Worm (Caenorhabditis elegans) whole organism, L4 larva: ENCODE results near the gene B0496.1.

Source experiments
- F10B5.3 ChIP-seq: sonication (generic microtip); optimal IDR thresholded peaks from 2 replicates; lab custom pipeline; 2016; ENCODE audit warnings: mild to moderate bottlenecking, missing genetic modification characterization, missing compliant biosample characterization
- F26F4.8 ChIP-seq: fragments of 200-800 bp; sonication (Bioruptor generic); conservative IDR thresholded peaks from 2 replicates; pipeline ENCODE4 v1.3.6; 2022; ENCODE audit warnings: missing genetic modification characterization, missing compliant biosample characterization
- Y5F2A.4 ChIP-seq: fragments of 200-800 bp; sonication (Bioruptor generic); optimal IDR thresholded peaks from 2 replicates; lab custom pipeline; 2018; ENCODE audit warnings: mild to moderate bottlenecking, missing genetic modification characterization, missing compliant biosample characterization
- Y75B8A.6 ChIP-seq: fragments of 200-800 bp; sonication (Bioruptor generic); IDR thresholded peaks from 2 replicates; pipeline ENCODE4 v1.3.6; 2022; ENCODE audit warnings: missing genetic modification reagents, missing genetic modification characterization, missing compliant biosample characterization
- aha-1 ChIP-seq: fragments of 150-350 bp; peaks from one replicate; lab custom pipeline; 2014; ENCODE audit warnings: missing biosample characterization, missing genetic modification characterization
- arid-1 ChIP-seq: fragments of 200-800 bp; sonication (Bioruptor generic); conservative IDR thresholded peaks from 2 replicates; pipeline ENCODE4 v1.3.6; 2022; ENCODE audit warnings: missing genetic modification reagents, missing genetic modification characterization, missing compliant biosample characterization
- ceh-20 ChIP-seq: fragments of 200-800 bp; sonication (Bioruptor generic); IDR thresholded peaks from 2 replicates; pipeline ENCODE4 v1.3.6; 2022; ENCODE audit warnings: missing genetic modification reagents, missing genetic modification characterization, missing compliant biosample characterization
- ceh-32 ChIP-seq: sonication (generic microtip); optimal IDR thresholded peaks from 2 replicates; lab custom pipeline; 2016; ENCODE audit warnings: mild to moderate bottlenecking, missing genetic modification characterization, missing compliant biosample characterization; ENCODE audit not compliant: poor library complexity
- ctbp-1 ChIP-seq: fragments of 200-800 bp; sonication (Bioruptor generic); IDR thresholded peaks from 2 replicates; pipeline ENCODE4 v1.3.6; 2022; ENCODE audit warnings: missing genetic modification reagents, missing genetic modification characterization, missing compliant biosample characterization
- daf-16 ChIP-seq, 3 experiments: sonication (generic microtip); optimal IDR thresholded peaks; 2 replicates each; lab custom pipeline; 2016 to 2017; ENCODE audit warnings: missing genetic modification characterization in 3 of 3, missing genetic modification reagents in 3 of 3, mild to moderate bottlenecking in 2 of 3, missing compliant biosample characterization in 2 of 3, missing biosample characterization in 1 of 3, moderate library complexity in 1 of 3
- daf-8 ChIP-seq: fragments of 200-800 bp; sonication (Bioruptor generic); IDR thresholded peaks from 2 replicates; pipeline ENCODE4 v1.3.6; 2022; ENCODE audit warnings: missing genetic modification characterization, missing compliant biosample characterization
- dmd-9 ChIP-seq: fragments of 200-800 bp; sonication (Bioruptor generic); IDR thresholded peaks from 2 replicates; pipeline ENCODE4 v1.3.6; 2022; ENCODE audit warnings: missing genetic modification reagents, missing genetic modification characterization, missing compliant biosample characterization
- duxl-1 ChIP-seq: sonication (generic microtip); optimal IDR thresholded peaks from 2 replicates; lab custom pipeline; 2016; ENCODE audit warnings: mild to moderate bottlenecking, missing genetic modification characterization, moderate library complexity, missing compliant biosample characterization; ENCODE audit not compliant: poor library complexity
- dve-1 ChIP-seq: sonication (generic microtip); optimal IDR thresholded peaks from 2 replicates; lab custom pipeline; 2017; ENCODE audit warnings: antibody characterized with exemption, mild to moderate bottlenecking, missing genetic modification characterization, missing compliant biosample characterization; ENCODE audit not compliant: insufficient read depth
- egl-27 ChIP-seq: sonication (generic microtip); optimal IDR thresholded peaks from 3 replicates; lab custom pipeline; 2017; ENCODE audit warnings: missing biosample characterization, missing genetic modification reagents, missing genetic modification characterization
- egl-43 ChIP-seq: fragments of 200-800 bp; sonication (Bioruptor generic); IDR thresholded peaks from 2 replicates; pipeline ENCODE4 v1.3.6; 2022; ENCODE audit warnings: missing genetic modification reagents, missing genetic modification characterization, missing compliant biosample characterization
- fos-1 ChIP-seq: fragments of 150-350 bp; optimal IDR thresholded peaks from 2 replicates; lab custom pipeline; 2014; ENCODE audit warnings: missing biosample characterization, missing genetic modification characterization
- hlh-30 ChIP-seq: sonication (generic microtip); optimal IDR thresholded peaks from 2 replicates; lab custom pipeline; 2017; ENCODE audit warnings: antibody characterized with exemption, mild to moderate bottlenecking, missing genetic modification characterization, missing compliant biosample characterization; ENCODE audit not compliant: insufficient read depth
- lin-1 ChIP-seq: fragments of 200-800 bp; sonication (Bioruptor generic); IDR thresholded peaks from 2 replicates; pipeline ENCODE4 v1.3.6; 2022; ENCODE audit warnings: missing genetic modification reagents, missing genetic modification characterization, missing compliant biosample characterization
- lin-13 ChIP-seq: fragments of 150-350 bp; optimal IDR thresholded peaks from 2 replicates; lab custom pipeline; 2014; ENCODE audit warnings: missing biosample characterization, missing genetic modification reagents, missing genetic modification characterization
- lin-15B ChIP-seq: fragments of 150-350 bp; sonication (generic microtip); optimal IDR thresholded peaks from 3 replicates; lab custom pipeline; 2014; ENCODE audit warnings: missing biosample characterization, missing genetic modification characterization
- lsy-2 ChIP-seq, 2 experiments: fragments of 150-350 bp in 1 of 2; sonication (generic microtip) in 1 of 2; optimal IDR thresholded peaks; 2 replicates each; lab custom pipeline; 2014 to 2017; ENCODE audit warnings: missing biosample characterization in 2 of 2, missing genetic modification characterization in 2 of 2
- mxl-2 ChIP-seq: fragments of 200-800 bp; sonication (Bioruptor generic); conservative IDR thresholded peaks from 2 replicates; pipeline ENCODE4 v1.3.6; 2022; ENCODE audit warnings: missing genetic modification reagents, missing genetic modification characterization, missing compliant biosample characterization
- nhr-10 ChIP-seq: fragments of 150-350 bp; optimal IDR thresholded peaks from 2 replicates; lab custom pipeline; 2014; ENCODE audit warnings: missing biosample characterization, missing genetic modification characterization
- nhr-11 ChIP-seq: fragments of 150-350 bp; optimal IDR thresholded peaks from 2 replicates; lab custom pipeline; 2014; ENCODE audit warnings: missing biosample characterization, missing genetic modification characterization
- nhr-111 ChIP-seq: fragments of 200-800 bp; sonication (Bioruptor generic); optimal IDR thresholded peaks from 2 replicates; lab custom pipeline; 2018; ENCODE audit warnings: mild to moderate bottlenecking, missing genetic modification characterization, missing compliant biosample characterization
- nhr-41 ChIP-seq: fragments of 200-800 bp; sonication (Bioruptor generic); IDR thresholded peaks from 2 replicates; pipeline ENCODE4 v1.3.6; 2022; ENCODE audit warnings: missing genetic modification reagents, missing genetic modification characterization, missing compliant biosample characterization
- nhr-42 ChIP-seq: fragments of 200-800 bp; sonication (Bioruptor generic); IDR thresholded peaks from 2 replicates; pipeline ENCODE4 v1.3.6; 2022; ENCODE audit warnings: missing genetic modification characterization, missing compliant biosample characterization
- nhr-48 ChIP-seq: sonication (generic microtip); optimal IDR thresholded peaks from 2 replicates; lab custom pipeline; 2016; ENCODE audit warnings: mild to moderate bottlenecking, missing genetic modification characterization, missing compliant biosample characterization
- nhr-6 ChIP-seq: fragments of 150-350 bp; optimal IDR thresholded peaks from 2 replicates; lab custom pipeline; 2014; ENCODE audit warnings: missing biosample characterization, missing genetic modification characterization
- set-16 ChIP-seq: fragments of 200-800 bp; sonication (Bioruptor generic); IDR thresholded peaks from 2 replicates; pipeline ENCODE4 v1.3.6; 2022; ENCODE audit warnings: missing genetic modification reagents, missing genetic modification characterization, missing compliant biosample characterization
- tag-97 ChIP-seq: fragments of 200-800 bp; sonication (Bioruptor generic); IDR thresholded peaks from 2 replicates; pipeline ENCODE4 v1.3.6; 2022; ENCODE audit warnings: missing genetic modification characterization, missing compliant biosample characterization
- tra-1 ChIP-seq: fragments of 200-800 bp; sonication (Bioruptor generic); IDR thresholded peaks from 2 replicates; pipeline ENCODE4 v1.3.6; 2022; ENCODE audit warnings: missing genetic modification reagents, missing genetic modification characterization, missing compliant biosample characterization
- unc-62 ChIP-seq, 3 experiments: fragments of 150-350 bp in 1 of 3; sonication (generic microtip); optimal IDR thresholded peaks in 2 of 3; peaks in 1 of 3; 1 replicate in 1 of 3; 2 replicates in 2 of 3; lab custom pipeline; 2014 to 2017; ENCODE audit warnings: missing biosample characterization in 3 of 3, missing genetic modification characterization in 3 of 3, missing genetic modification reagents in 3 of 3, missing genotype in 1 of 3
- zfp-2 ChIP-seq: sonication (generic microtip); optimal IDR thresholded peaks from 2 replicates; lab custom pipeline; 2016; ENCODE audit warnings: mild to moderate bottlenecking, missing genetic modification characterization, missing compliant biosample characterization
- zip-11 ChIP-seq: fragments of 200-800 bp; sonication (Bioruptor generic); IDR thresholded peaks from 2 replicates; pipeline ENCODE4 v1.3.6; 2022; ENCODE audit warnings: missing genetic modification characterization, missing compliant biosample characterization
- zip-2 ChIP-seq: fragments of 150-350 bp; optimal IDR thresholded peaks from 2 replicates; lab custom pipeline; 2014; ENCODE audit warnings: missing biosample characterization, missing genetic modification characterization

The B0496.1 gene

DNA sequence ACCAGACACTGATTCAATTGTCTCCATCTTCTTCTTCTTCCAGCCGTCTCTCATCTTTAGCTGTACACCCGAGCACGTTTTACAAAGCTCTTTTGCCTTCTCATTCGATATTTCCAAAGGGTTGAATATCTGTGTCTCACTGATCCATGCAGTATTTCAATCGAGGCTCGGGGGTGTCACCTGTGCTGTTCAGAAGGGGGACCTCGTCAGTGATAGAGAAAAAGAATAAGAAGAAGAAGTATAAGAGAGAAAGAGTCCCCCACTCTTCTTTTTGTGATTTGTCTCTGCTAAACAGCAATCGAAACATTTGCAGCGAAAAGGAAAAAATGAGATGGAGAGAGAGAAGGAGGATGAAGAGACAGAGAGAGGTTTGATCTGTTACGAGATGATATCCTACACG lies 20.0 kb upstream of the B0496.1 start:
- TF ChIP-seq arid-1 (GFP tag; lab: Robert Waterston, UW) (no peak), mxl-2 (GFP tag; lab: Robert Waterston, UW) (no peak), F10B5.3 (no peak), dmd-9 (no peak), fos-1 (tag; lab: Kevin White, UChicago) (no peak), zip-2 (tag; lab: Kevin White, UChicago) (no peak), unc-62 (GFP tag; optimal IDR thresholded peaks at IDR 0.05 in 1 of 2; lab: Kevin White, UChicago) (no peak), unc-62 (tag; optimal IDR thresholded peaks at IDR 0.05; lab: Kevin White, UChicago) (no peak), nhr-11 (tag; lab: Kevin White, UChicago) (peak; percentile 63), aha-1 (tag; lab: Kevin White, UChicago) (peak; percentile 40), lin-15B (no peak), zip-11 (GFP tag; lab: Robert Waterston, UW) (no peak), nhr-48 (tag; lab: Kevin White, UChicago) (no peak), daf-16 (GFP tag; optimal IDR thresholded peaks at IDR 0.05; lab: Kevin White, UChicago) (peak in 1 of 2 experiments; percentile 18), daf-16 (tag; optimal IDR thresholded peaks at IDR 0.05; lab: Kevin White, UChicago) (no peak), duxl-1 (tag; lab: Kevin White, UChicago) (no peak)

ce11 chrIV:7428347-7428746 lies 17.7 kb upstream of the B0496.1 start:
- TF ChIP-seq ceh-20 (GFP tag; lab: Robert Waterston, UW) (no peak), nhr-10 (tag; lab: Kevin White, UChicago) (no peak), nhr-11 (tag; lab: Kevin White, UChicago) (no peak), nhr-6 (tag; lab: Kevin White, UChicago) (no peak), lin-1 (GFP tag; lab: Robert Waterston, UW) (no peak), lin-13 (GFP tag; lab: Kevin White, UChicago) (no peak), tag-97 (GFP tag; lab: Robert Waterston, UW) (no peak), hlh-30 (tag; lab: Kevin White, UChicago) (no peak), Y5F2A.4 (no peak), dve-1 (tag; lab: Kevin White, UChicago) (no peak), nhr-111 (GFP tag; lab: Kevin White, UChicago) (no peak), mxl-2 (GFP tag; lab: Robert Waterston, UW) (no peak), daf-8 (GFP tag; lab: Robert Waterston, UW) (no peak), egl-27 (no peak), nhr-41 (GFP tag; lab: Robert Waterston, UW) (no peak), nhr-48 (tag; lab: Kevin White, UChicago) (no peak), zfp-2 (tag; lab: Kevin White, UChicago) (no peak), lsy-2 (tag; optimal IDR thresholded peaks at IDR 0.05; lab: Kevin White, UChicago) (no peak)
- TF ChIP-seq, all 104 proteins: peak for 0

- TF ChIP-seq F26F4.8 (no peak), egl-43 (GFP tag; lab: Robert Waterston, UW) (no peak), ceh-32 (tag; lab: Kevin White, UChicago) (no peak), tra-1 (GFP tag; lab: Robert Waterston, UW) (no peak), nhr-111 (GFP tag; lab: Kevin White, UChicago) (no peak), ctbp-1 (GFP tag; lab: Robert Waterston, UW) (no peak), nhr-42 (no peak), set-16 (no peak), Y75B8A.6 (GFP tag; lab: Robert Waterston, UW) (no peak)
Measured at ce11 chrIV:7428998-7429397, 17.1 kb upstream of the B0496.1 start.
